Fruit fly (Drosophila melanogaster) whole organism: Measurements from ENCODE around the gene CG14013.

Source experiments
- Dll ChIP-seq: fragments of >200 bp; optimal IDR thresholded peaks from 2 replicates; lab custom pipeline; 2017
- EcR ChIP-seq, 2 experiments: fragments of >200 bp; optimal IDR thresholded peaks; 2 replicates each; lab custom pipeline; 2017; ENCODE audit warnings: missing biosample characterization in 2 of 2, missing genetic modification characterization in 2 of 2, missing genetic modification reagents in 2 of 2
- psq ChIP-seq: fragments of >200 bp; optimal IDR thresholded peaks from 2 replicates; lab custom pipeline; 2017

- TF ChIP-seq Dll (lab: Kevin White, UChicago) (no peak), psq (no peak), EcR (GFP tag; optimal IDR thresholded peaks at IDR 0.05; lab: Kevin White, UChicago) (no peak)
These were observed 50.8 kb downstream of the CG14013 start for dm6 chr2L:5502868-5503267.
